Worm (Caenorhabditis elegans) whole organism, young adult: ENCODE results near the gene Y57E12AR.1.

Experiments used
- D2030.7 ChIP-seq: fragments of 200-800 bp; sonication (Bioruptor generic); IDR thresholded peaks from 2 replicates; pipeline ENCODE4 v1.3.6; 2022; ENCODE audit warnings: missing genetic modification reagents, missing genetic modification characterization, missing compliant biosample characterization
- lsl-1 ChIP-seq: fragments of 200-800 bp; sonication (Bioruptor generic); optimal IDR thresholded peaks from 2 replicates; lab custom pipeline; 2018; ENCODE audit warnings: mild to moderate bottlenecking, missing genetic modification characterization, moderate library complexity, missing compliant biosample characterization
- snpc-4 ChIP-seq, 5 experiments: fragments of 150-350 bp in 1 of 5; sonication (generic microtip) in 4 of 5; optimal IDR thresholded peaks; 2 replicates each; lab custom pipeline; 2014 to 2018; ENCODE audit warnings: missing genetic modification characterization in 5 of 5, missing biosample characterization in 3 of 5, antibody characterized with exemption in 2 of 5, mild to moderate bottlenecking in 2 of 5, missing compliant biosample characterization in 2 of 5, missing genotype in 2 of 5, moderate library complexity in 2 of 5, missing genetic modification reagents in 1 of 5
- ztf-18 ChIP-seq: sonication (generic microtip); optimal IDR thresholded peaks from 2 replicates; lab custom pipeline; 2016; ENCODE audit warnings: missing genotype, mild to moderate bottlenecking, missing genetic modification characterization, missing compliant biosample characterization

DNA sequence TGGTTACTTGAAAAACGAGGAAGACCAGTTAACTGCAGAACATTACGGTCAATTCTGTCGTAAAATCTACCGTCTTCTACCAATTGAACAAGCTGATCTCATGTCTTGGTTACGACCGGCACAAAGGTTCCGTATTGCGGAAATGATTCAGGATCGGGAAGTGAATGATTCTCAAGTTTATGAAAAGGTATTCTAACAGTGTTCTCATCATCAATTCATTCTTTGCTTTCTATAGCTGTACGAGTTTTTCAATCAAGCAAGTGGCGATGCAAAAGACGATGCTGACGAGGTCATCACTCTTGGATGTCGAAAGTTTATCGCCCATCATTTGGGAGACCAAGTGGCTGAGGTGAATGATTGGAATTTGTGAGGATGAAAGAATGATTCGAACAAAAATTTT, 22.2 kb upstream of the Y57E12AR.1 start:
- TF ChIP-seq snpc-4 (GFP tag; optimal IDR thresholded peaks at IDR 0.05; lab: Kevin White, UChicago) (no peak), snpc-4 (tag; optimal IDR thresholded peaks at IDR 0.05; lab: Kevin White, UChicago) (no peak), lsl-1 (GFP tag; lab: Kevin White, UChicago) (no peak), ztf-18 (tag; lab: Kevin White, UChicago) (no peak), D2030.7 (no peak)
